Fruit fly (Drosophila melanogaster) whole organism, prepupa: ENCODE measurements around the gene CG1738.
A peak's percentile ranks its signal among the peaks of the same experiment; 100 is the strongest.

ENCODE experiments used
- Blimp-1 ChIP-seq: fragments of 200-800 bp; sonication (Bioruptor generic); optimal IDR thresholded peaks from 3 replicates; lab custom pipeline; 2017; ENCODE audit warnings: missing biosample characterization, missing genetic modification characterization, mild to moderate bottlenecking, moderate library complexity, missing genetic modification reagents
- CG10669 ChIP-seq: fragments of 200-800 bp; sonication (Bioruptor generic); optimal IDR thresholded peaks from 3 replicates; lab custom pipeline; 2018; ENCODE audit warnings: missing biosample characterization, mild to moderate bottlenecking, missing genetic modification characterization, moderate library complexity
- CG11294 ChIP-seq: fragments of 200-800 bp; sonication (Bioruptor generic); IDR thresholded peaks from 2 replicates; pipeline ENCODE4 v1.3.6; 2022; ENCODE audit warnings: missing biosample characterization, missing genetic modification characterization
- CG11762 ChIP-seq: fragments of 200-800 bp; sonication (Bioruptor generic); optimal IDR thresholded peaks from 3 replicates; lab custom pipeline; 2016; ENCODE audit warnings: missing biosample characterization, missing genetic modification characterization; ENCODE audit not compliant: insufficient read depth
- CG15336 ChIP-seq: fragments of 200-800 bp; sonication (Bioruptor generic); IDR thresholded peaks from 2 replicates; pipeline ENCODE4 v1.3.6; 2022; ENCODE audit warnings: missing biosample characterization, missing genetic modification characterization
- CG16779 ChIP-seq: fragments of 200-800 bp; sonication (Bioruptor generic); optimal IDR thresholded peaks from 3 replicates; lab custom pipeline; 2017; ENCODE audit warnings: missing biosample characterization, mild to moderate bottlenecking, missing genetic modification characterization
- CG3032 ChIP-seq: fragments of 200-800 bp; optimal IDR thresholded peaks from 2 replicates; lab custom pipeline; 2019; ENCODE audit warnings: missing biosample characterization, mild to moderate bottlenecking, missing genetic modification characterization, moderate library complexity
- CG31627 ChIP-seq: fragments of 200-800 bp; sonication (Bioruptor generic); optimal IDR thresholded peaks from 3 replicates; lab custom pipeline; 2016; ENCODE audit warnings: missing biosample characterization, missing genetic modification characterization
- CG3919 ChIP-seq: fragments of 200-800 bp; sonication (Bioruptor generic); optimal IDR thresholded peaks from 3 replicates; lab custom pipeline; 2016; ENCODE audit warnings: missing biosample characterization, missing genetic modification characterization
- CG4318 ChIP-seq: fragments of 200-800 bp; sonication (Bioruptor generic); optimal IDR thresholded peaks from 3 replicates; lab custom pipeline; 2017; ENCODE audit warnings: missing biosample characterization, mild to moderate bottlenecking, missing genetic modification characterization
- CG6163 ChIP-seq: fragments of 200-800 bp; sonication (Bioruptor generic); IDR thresholded peaks from 3 replicates; pipeline ENCODE4 v1.3.6; 2022; ENCODE audit warnings: missing biosample characterization, missing genetic modification characterization
- CG6276 ChIP-seq: fragments of 200-800 bp; sonication (Bioruptor generic); optimal IDR thresholded peaks from 2 replicates; lab custom pipeline; 2017; ENCODE audit warnings: missing biosample characterization, mild to moderate bottlenecking, missing genetic modification characterization
- CG6854 ChIP-seq: fragments of 200-800 bp; sonication (Bioruptor generic); optimal IDR thresholded peaks from 2 replicates; lab custom pipeline; 2017; ENCODE audit warnings: missing biosample characterization, mild to moderate bottlenecking, missing genetic modification characterization
- CG8119 ChIP-seq: fragments of 200-800 bp; sonication (Bioruptor generic); IDR thresholded peaks from 3 replicates; pipeline ENCODE4 v1.3.6; 2022; ENCODE audit warnings: missing biosample characterization, missing genetic modification characterization
- CG8319 ChIP-seq: fragments of 200-800 bp; sonication (Bioruptor generic); optimal IDR thresholded peaks from 3 replicates; lab custom pipeline; 2016; ENCODE audit warnings: missing biosample characterization, missing genetic modification characterization
- CG8632 ChIP-seq: fragments of 200-800 bp; sonication (Bioruptor generic); optimal IDR thresholded peaks from 3 replicates; lab custom pipeline; 2016; ENCODE audit warnings: missing biosample characterization, missing genetic modification characterization
- Eip93F ChIP-seq: fragments of 200-800 bp; sonication (Bioruptor generic); optimal IDR thresholded peaks from 2 replicates; lab custom pipeline; 2016; ENCODE audit warnings: missing biosample characterization, mild to moderate bottlenecking, missing genetic modification characterization
- Ets21C ChIP-seq: fragments of 200-800 bp; sonication (Bioruptor generic); optimal IDR thresholded peaks from 3 replicates; lab custom pipeline; 2016; ENCODE audit warnings: missing biosample characterization, missing genetic modification characterization
- Ets96B ChIP-seq: fragments of 200-800 bp; optimal IDR thresholded peaks from 2 replicates; lab custom pipeline; 2019; ENCODE audit warnings: missing biosample characterization, mild to moderate bottlenecking, missing genetic modification characterization, moderate library complexity
- Gug ChIP-seq: fragments of 200-800 bp; sonication (Bioruptor generic); IDR thresholded peaks from 2 replicates; pipeline ENCODE4 v1.3.6; 2022; ENCODE audit warnings: missing biosample characterization, missing genetic modification characterization
- Hr38 ChIP-seq: sonication (Bioruptor generic); optimal IDR thresholded peaks from 2 replicates; lab custom pipeline; 2016; ENCODE audit warnings: missing biosample characterization, missing genetic modification characterization
- Hr39 ChIP-seq: fragments of 200-800 bp; sonication (Bioruptor generic); optimal IDR thresholded peaks from 2 replicates; lab custom pipeline; 2016; ENCODE audit warnings: missing biosample characterization, missing genetic modification characterization
- Hr4 ChIP-seq: fragments of 200-800 bp; sonication (Bioruptor generic); optimal IDR thresholded peaks from 3 replicates; lab custom pipeline; 2016; ENCODE audit warnings: missing biosample characterization, missing genetic modification characterization
- Lpt ChIP-seq: fragments of 200-800 bp; sonication (Bioruptor generic); optimal IDR thresholded peaks from 3 replicates; lab custom pipeline; 2016; ENCODE audit warnings: missing biosample characterization, missing genetic modification characterization
- Met ChIP-seq: fragments of 200-800 bp; sonication (Bioruptor generic); optimal IDR thresholded peaks from 3 replicates; lab custom pipeline; 2016; ENCODE audit warnings: missing biosample characterization, missing genetic modification characterization
- OdsH ChIP-seq: fragments of 200-800 bp; sonication (Bioruptor generic); optimal IDR thresholded peaks from 3 replicates; lab custom pipeline; 2016; ENCODE audit warnings: missing biosample characterization, missing genetic modification characterization
- Smox ChIP-seq: fragments of 200-800 bp; sonication (Bioruptor generic); optimal IDR thresholded peaks from 3 replicates; lab custom pipeline; 2016; ENCODE audit warnings: missing biosample characterization, missing genetic modification characterization
- Sox102F ChIP-seq: fragments of 200-800 bp; sonication (Bioruptor generic); optimal IDR thresholded peaks from 2 replicates; lab custom pipeline; 2016; ENCODE audit warnings: missing biosample characterization, mild to moderate bottlenecking, missing genetic modification characterization
- Sox14 ChIP-seq: fragments of 200-800 bp; sonication (Bioruptor generic); optimal IDR thresholded peaks from 3 replicates; lab custom pipeline; 2016; ENCODE audit warnings: missing biosample characterization, missing genetic modification characterization
- acj6 ChIP-seq: fragments of 200-800 bp; sonication (Bioruptor generic); optimal IDR thresholded peaks from 3 replicates; lab custom pipeline; 2016; ENCODE audit warnings: missing biosample characterization, missing genetic modification characterization
- cyc ChIP-seq: fragments of 200-800 bp; sonication (Bioruptor generic); optimal IDR thresholded peaks from 3 replicates; lab custom pipeline; 2016; ENCODE audit warnings: missing biosample characterization, missing genetic modification characterization
- dac ChIP-seq: fragments of 200-800 bp; sonication (Bioruptor generic); optimal IDR thresholded peaks from 2 replicates; lab custom pipeline; 2017; ENCODE audit warnings: missing biosample characterization, mild to moderate bottlenecking, missing genetic modification characterization
- dsx ChIP-seq: fragments of 200-800 bp; optimal IDR thresholded peaks from 3 replicates; lab custom pipeline; 2019; ENCODE audit warnings: missing biosample characterization, mild to moderate bottlenecking, missing genetic modification characterization, moderate library complexity; ENCODE audit not compliant: poor library complexity, severe bottlenecking
- eg ChIP-seq: fragments of 200-800 bp; sonication (Bioruptor generic); IDR thresholded peaks from 3 replicates; pipeline ENCODE4 v1.3.6; 2022; ENCODE audit warnings: missing biosample characterization, missing genetic modification characterization
- esn ChIP-seq: fragments of 200-800 bp; sonication (Bioruptor generic); optimal IDR thresholded peaks from 2 replicates; lab custom pipeline; 2016; ENCODE audit warnings: missing biosample characterization, mild to moderate bottlenecking, missing genetic modification characterization, moderate library complexity
- fd59A ChIP-seq: fragments of 200-800 bp; sonication (Bioruptor generic); optimal IDR thresholded peaks from 2 replicates; lab custom pipeline; 2017; ENCODE audit warnings: missing biosample characterization, mild to moderate bottlenecking, missing genetic modification characterization, missing genetic modification reagents
- fd85E ChIP-seq: fragments of 200-800 bp; sonication (Bioruptor generic); optimal IDR thresholded peaks from 3 replicates; lab custom pipeline; 2016; ENCODE audit warnings: missing biosample characterization, missing genetic modification characterization
- fkh ChIP-seq: fragments of 200-800 bp; sonication (Bioruptor generic); optimal IDR thresholded peaks from 3 replicates; lab custom pipeline; 2017; ENCODE audit warnings: missing biosample characterization, mild to moderate bottlenecking, missing genetic modification characterization, moderate library complexity
- lz ChIP-seq: fragments of 200-800 bp; sonication (Bioruptor generic); optimal IDR thresholded peaks from 3 replicates; lab custom pipeline; 2016; ENCODE audit warnings: missing biosample characterization, missing genetic modification characterization
- net ChIP-seq: fragments of 200-800 bp; sonication (Bioruptor generic); optimal IDR thresholded peaks from 3 replicates; lab custom pipeline; 2016; ENCODE audit warnings: missing biosample characterization, missing genetic modification characterization
- pdm3 ChIP-seq: fragments of 200-800 bp; sonication (Bioruptor generic); optimal IDR thresholded peaks from 3 replicates; lab custom pipeline; 2016; ENCODE audit warnings: missing biosample characterization, missing genetic modification characterization
- salr ChIP-seq, 2 experiments: fragments of 200-800 bp; sonication (Bioruptor generic); optimal IDR thresholded peaks; 3 replicates each; lab custom pipeline; 2016 to 2018; ENCODE audit warnings: missing biosample characterization in 2 of 2, missing genetic modification characterization in 2 of 2, mild to moderate bottlenecking in 1 of 2
- spab ChIP-seq: fragments of 200-800 bp; sonication (Bioruptor generic); optimal IDR thresholded peaks from 2 replicates; lab custom pipeline; 2017; ENCODE audit warnings: missing biosample characterization, mild to moderate bottlenecking, missing genetic modification characterization, missing genetic modification reagents
- svp ChIP-seq: fragments of 200-800 bp; sonication (Bioruptor generic); peaks from one replicate; lab custom pipeline; 2016; ENCODE audit warnings: missing biosample characterization, missing genetic modification characterization
- topi ChIP-seq: fragments of 200-800 bp; sonication (Bioruptor generic); optimal IDR thresholded peaks from 3 replicates; lab custom pipeline; 2016; ENCODE audit warnings: missing biosample characterization, missing genetic modification characterization

CG1738 gene

DNA sequence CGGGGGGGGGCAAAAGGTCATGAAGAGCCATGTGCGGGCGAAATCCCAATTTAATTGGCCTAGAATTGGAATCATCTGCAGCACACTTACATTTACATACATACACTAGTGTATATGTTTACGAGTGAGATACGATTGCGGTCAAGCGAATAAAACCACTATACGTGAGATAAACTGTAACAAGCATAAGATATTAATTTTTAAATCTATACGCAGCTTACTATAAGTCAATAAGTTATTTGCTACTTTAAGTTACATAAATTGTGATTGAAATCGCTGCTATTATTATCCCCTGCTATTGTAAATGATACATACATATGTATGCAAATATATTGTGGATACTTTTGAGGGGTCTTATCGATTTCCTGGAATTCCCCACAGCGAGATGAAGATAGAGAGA is 30.3 kb downstream of the CG1738 start (continued):
- TF ChIP-seq OdsH (GFP tag; lab: Kevin White, UChicago) (peak; percentile 18), Hr4 (no peak), net (GFP tag; lab: Kevin White, UChicago) (no peak), svp (GFP tag; lab: Kevin White, UChicago) (peak; percentile 58), CG8632 (GFP tag; lab: Kevin White, UChicago) (no peak), Smox (GFP tag; lab: Kevin White, UChicago) (no peak), CG3919 (GFP tag; lab: Kevin White, UChicago) (no peak), CG10669 (no peak), Lpt (no peak), Ets96B (tag; lab: Kevin White, UChicago) (peak; percentile 8), esn (peak; percentile 26), eg (GFP tag; lab: Robert Waterston, UW) (peak; percentile 61; the same call in 2 of the 3 replicates), fd59A (GFP tag; lab: Kevin White, UChicago) (no peak), Ets21C (GFP tag; lab: Kevin White, UChicago) (no peak), Met (GFP tag; lab: Kevin White, UChicago) (peak; percentile 13), CG11294 (GFP tag; lab: Robert Waterston, UW) (no peak), CG16779 (tag; lab: Kevin White, UChicago) (no peak), cyc (peak; percentile 2), lz (peak; percentile 23), CG6163 (GFP tag; lab: Robert Waterston, UW) (peak; percentile 34; the same call in 2 of the 3 replicates), Blimp-1 (GFP tag; lab: Kevin White, UChicago) (no peak), acj6 (GFP tag; lab: Kevin White, UChicago) (no peak), CG15336 (GFP tag; lab: Robert Waterston, UW) (peak; percentile 33; the same call in 1 of the 2 replicates), fkh (GFP tag; lab: Kevin White, UChicago) (no peak), Eip93F (GFP tag; lab: Kevin White, UChicago) (no peak), spab (GFP tag; lab: Kevin White, UChicago) (no peak), Sox102F (GFP tag; lab: Kevin White, UChicago) (no peak), dsx (GFP tag; lab: Kevin White, UChicago) (peak; percentile 21), pdm3 (GFP tag; lab: Kevin White, UChicago) (peak; percentile 27), salr (GFP tag; optimal IDR thresholded peaks at IDR 0.05; lab: Kevin White, UChicago) (no peak), Hr38 (GFP tag; lab: Kevin White, UChicago) (no peak), CG4318 (GFP tag; lab: Kevin White, UChicago) (no peak), CG6276 (GFP tag; lab: Kevin White, UChicago) (no peak), fd85E (no peak), CG8119 (peak; percentile 38; the same call in 1 of the 3 replicates), CG31627 (GFP tag; lab: Kevin White, UChicago) (no peak), dac (GFP tag; lab: Kevin White, UChicago) (no peak)

DNA sequence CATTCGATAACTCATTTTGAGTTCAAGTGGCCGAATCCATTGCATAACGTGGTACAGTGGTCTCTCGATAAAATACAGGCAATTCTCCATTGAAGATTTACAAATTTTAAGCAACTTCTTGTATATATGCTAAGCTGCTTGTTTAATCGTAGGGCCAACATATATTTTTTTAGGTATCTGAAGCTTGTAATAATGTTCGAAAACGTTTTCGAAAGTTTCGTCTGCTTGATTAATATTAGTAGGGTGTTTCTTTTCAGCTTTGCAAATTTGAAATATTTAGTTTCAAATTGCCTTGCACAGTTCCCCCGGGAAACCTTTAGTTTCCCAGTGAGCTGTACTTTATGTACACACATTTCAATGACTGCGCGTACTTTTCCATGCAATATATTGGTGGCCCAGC is 30.9 kb downstream of the CG1738 start:
- TF ChIP-seq CG16779 (tag; lab: Kevin White, UChicago) (no peak), CG3032 (tag; lab: Kevin White, UChicago) (no peak), CG8319 (no peak), topi (GFP tag; lab: Kevin White, UChicago) (no peak), salr (GFP tag; optimal IDR thresholded peaks at IDR 0.05; lab: Kevin White, UChicago) (no peak), Gug (GFP tag; lab: Robert Waterston, UW) (no peak), cyc (no peak), Blimp-1 (GFP tag; lab: Kevin White, UChicago) (no peak), Hr39 (no peak), Hr4 (no peak), OdsH (GFP tag; lab: Kevin White, UChicago) (no peak), Met (GFP tag; lab: Kevin White, UChicago) (no peak), CG15336 (GFP tag; lab: Robert Waterston, UW) (no peak), CG6854 (no peak), CG4318 (GFP tag; lab: Kevin White, UChicago) (no peak), Sox14 (no peak), CG11762 (GFP tag; lab: Kevin White, UChicago) (no peak), CG3919 (GFP tag; lab: Kevin White, UChicago) (no peak)
- TF ChIP-seq, all 60 proteins: peak for 0
